Fruit fly (Drosophila melanogaster) Kc167 (cell line): ENCODE results near the gene Pdss2.

Source experiments
- Myc ChIP-seq: fragments of >200 bp; optimal IDR thresholded peaks from 2 replicates; lab custom pipeline; 2017; ENCODE audit warnings: missing external identifiers
- Sin3A ChIP-seq: fragments of >200 bp; optimal IDR thresholded peaks from 2 replicates; lab custom pipeline; 2018; ENCODE audit warnings: missing external identifiers
- h ChIP-seq: fragments of >200 bp; optimal IDR thresholded peaks from 3 replicates; lab custom pipeline; 2018; ENCODE audit warnings: missing external identifiers
- insv ChIP-seq: fragments of >200 bp; optimal IDR thresholded peaks from 3 replicates; lab custom pipeline; 2018; ENCODE audit warnings: missing external identifiers
- psq ChIP-seq: fragments of >200 bp; optimal IDR thresholded peaks from 2 replicates; lab custom pipeline; 2017; ENCODE audit warnings: missing external identifiers
- ttk ChIP-seq: sonication (Bioruptor generic); optimal IDR thresholded peaks from 2 replicates; lab custom pipeline; 2017; ENCODE audit warnings: missing external identifiers

The Pdss2 gene

dm6 chr3L:21052191-21052951 lies 24.7 kb downstream of the Pdss2 start:
- TF ChIP-seq psq, result no peak
- TF ChIP-seq h, result no peak

DNA sequence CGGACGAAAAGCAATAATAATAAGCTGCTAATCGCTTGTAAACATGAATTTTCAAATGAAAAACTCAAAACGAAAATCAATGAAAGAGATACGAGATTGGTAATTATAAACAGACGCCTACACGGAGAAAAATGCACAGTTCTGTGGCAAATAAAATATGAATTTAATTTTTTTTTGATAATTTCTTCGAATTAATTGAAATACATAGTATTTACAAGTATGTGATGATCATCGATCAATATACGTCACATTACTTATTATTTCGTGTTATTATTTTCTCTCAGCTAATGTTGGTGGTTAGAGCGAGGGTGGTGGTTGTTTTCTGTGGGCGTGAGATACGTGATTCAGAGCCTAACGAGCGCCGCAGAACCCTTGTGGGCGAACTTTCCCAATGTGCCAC lies 26.0 kb downstream of the Pdss2 start:
- TF ChIP-seq h (no peak), psq (no peak), Myc (lab: Kevin White, UChicago) (no peak), Sin3A (lab: Kevin White, UChicago) (no peak), insv (lab: Kevin White, UChicago) (no peak), ttk (no peak)

- TF ChIP-seq h (no peak), Myc (lab: Kevin White, UChicago) (no peak), Sin3A (lab: Kevin White, UChicago) (no peak), ttk (no peak), psq (no peak)
These were observed 26.6 kb downstream of the Pdss2 start for dm6 chr3L:21054188-21054893.

DNA sequence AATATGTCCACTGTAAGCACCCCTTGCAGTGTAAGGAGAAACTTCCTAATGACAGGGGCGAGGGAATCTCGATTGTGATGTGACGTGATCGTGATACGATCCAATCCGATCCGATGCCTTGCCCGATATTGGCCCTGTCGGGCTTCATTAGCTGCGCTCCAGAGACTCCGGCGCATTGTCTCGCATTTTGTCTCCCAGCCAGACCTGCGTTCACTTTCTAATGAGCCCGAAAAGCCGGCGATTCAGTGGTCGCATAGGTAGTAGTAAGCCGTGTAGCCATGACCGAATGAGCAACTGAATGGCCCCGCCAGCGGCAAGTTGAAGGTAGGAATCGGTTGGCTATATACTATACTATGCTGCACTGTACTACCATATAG lies 27.2 kb downstream of the Pdss2 start:
- no peak for TF ChIP-seq psq
- no peak for TF ChIP-seq ttk
- TF ChIP-seq h, result no peak
- no peak for TF ChIP-seq insv (lab: Kevin White, UChicago)
- no peak for TF ChIP-seq Sin3A (lab: Kevin White, UChicago)
- no peak for TF ChIP-seq Myc (lab: Kevin White, UChicago)

DNA sequence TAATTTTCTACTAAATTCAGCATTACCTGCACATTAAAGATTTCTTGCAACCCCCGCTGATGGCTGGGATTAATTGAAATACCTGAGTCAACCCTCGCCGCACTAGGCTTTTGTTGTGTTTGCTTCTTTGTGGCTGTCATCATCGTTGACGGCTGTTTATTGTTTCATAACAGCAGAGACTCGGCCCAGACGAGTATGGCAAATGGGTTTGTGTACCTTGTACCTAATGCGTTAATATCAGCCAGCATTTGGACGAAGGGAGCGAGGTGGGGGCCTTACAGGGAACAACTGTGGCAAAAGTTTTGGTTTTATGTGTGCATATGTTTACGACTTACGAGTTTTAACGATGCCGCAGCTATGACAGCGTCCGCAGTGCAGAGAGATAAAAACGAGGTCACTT lies 28.1 kb downstream of the Pdss2 start:
- no peak for TF ChIP-seq ttk

DNA sequence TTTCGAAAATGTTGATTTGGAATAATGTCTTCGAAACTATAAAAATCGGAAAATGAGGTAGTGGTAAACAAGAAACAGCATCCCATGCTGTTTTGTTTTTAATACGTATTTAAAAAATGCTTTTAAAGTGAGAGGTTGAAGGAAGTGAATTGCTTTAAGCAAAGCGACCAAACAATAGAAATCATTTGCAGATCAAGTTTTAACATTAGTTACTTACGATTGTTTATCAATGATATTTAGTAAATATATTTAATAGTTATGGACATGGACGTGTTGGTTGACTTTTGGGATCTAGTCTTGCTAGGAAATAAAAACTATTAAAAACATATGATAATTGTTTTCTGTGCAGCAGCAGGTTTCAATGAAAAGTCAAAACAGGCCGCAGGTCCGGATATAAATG lies 28.6 kb downstream of the Pdss2 start:
- TF ChIP-seq ttk (no peak), insv (lab: Kevin White, UChicago) (no peak), Sin3A (lab: Kevin White, UChicago) (no peak), psq (no peak), Myc (lab: Kevin White, UChicago) (no peak)

dm6 chr3L:21056792-21057567 lies 29.3 kb downstream of the Pdss2 start:
- TF ChIP-seq ttk (no peak), insv (lab: Kevin White, UChicago) (no peak), Sin3A (lab: Kevin White, UChicago) (no peak), h (no peak), Myc (lab: Kevin White, UChicago) (no peak), psq (no peak)

DNA sequence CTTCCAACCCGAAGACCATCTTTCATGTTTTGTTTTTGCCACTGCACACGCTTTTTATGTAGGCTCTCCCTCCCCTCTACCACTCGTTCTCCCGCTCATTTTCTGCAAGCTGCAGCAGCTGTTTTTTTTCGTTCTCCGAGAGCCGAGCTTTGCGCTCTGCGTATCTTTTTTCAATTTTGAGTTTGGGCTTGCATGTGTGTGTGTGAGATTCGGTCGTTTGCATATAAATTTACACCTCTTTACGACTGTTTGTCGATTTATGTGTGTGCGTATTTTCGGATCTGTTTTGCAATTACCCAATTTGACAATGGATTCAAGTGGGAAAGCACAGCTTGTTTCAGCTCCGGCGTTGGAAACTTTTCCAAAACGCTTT lies 29.8 kb downstream of the Pdss2 start:
- TF ChIP-seq h, result no peak
- TF ChIP-seq insv (lab: Kevin White, UChicago), result no peak
- TF ChIP-seq Sin3A (lab: Kevin White, UChicago), result no peak
- TF ChIP-seq ttk, result no peak
- no peak for TF ChIP-seq psq
- no peak for TF ChIP-seq Myc (lab: Kevin White, UChicago)

dm6 chr3L:21058651-21059050 lies 30.9 kb downstream of the Pdss2 start:
- TF ChIP-seq Sin3A (lab: Kevin White, UChicago) (no peak), insv (lab: Kevin White, UChicago) (no peak), ttk (no peak), psq (no peak), Myc (lab: Kevin White, UChicago) (no peak), h (no peak)

DNA sequence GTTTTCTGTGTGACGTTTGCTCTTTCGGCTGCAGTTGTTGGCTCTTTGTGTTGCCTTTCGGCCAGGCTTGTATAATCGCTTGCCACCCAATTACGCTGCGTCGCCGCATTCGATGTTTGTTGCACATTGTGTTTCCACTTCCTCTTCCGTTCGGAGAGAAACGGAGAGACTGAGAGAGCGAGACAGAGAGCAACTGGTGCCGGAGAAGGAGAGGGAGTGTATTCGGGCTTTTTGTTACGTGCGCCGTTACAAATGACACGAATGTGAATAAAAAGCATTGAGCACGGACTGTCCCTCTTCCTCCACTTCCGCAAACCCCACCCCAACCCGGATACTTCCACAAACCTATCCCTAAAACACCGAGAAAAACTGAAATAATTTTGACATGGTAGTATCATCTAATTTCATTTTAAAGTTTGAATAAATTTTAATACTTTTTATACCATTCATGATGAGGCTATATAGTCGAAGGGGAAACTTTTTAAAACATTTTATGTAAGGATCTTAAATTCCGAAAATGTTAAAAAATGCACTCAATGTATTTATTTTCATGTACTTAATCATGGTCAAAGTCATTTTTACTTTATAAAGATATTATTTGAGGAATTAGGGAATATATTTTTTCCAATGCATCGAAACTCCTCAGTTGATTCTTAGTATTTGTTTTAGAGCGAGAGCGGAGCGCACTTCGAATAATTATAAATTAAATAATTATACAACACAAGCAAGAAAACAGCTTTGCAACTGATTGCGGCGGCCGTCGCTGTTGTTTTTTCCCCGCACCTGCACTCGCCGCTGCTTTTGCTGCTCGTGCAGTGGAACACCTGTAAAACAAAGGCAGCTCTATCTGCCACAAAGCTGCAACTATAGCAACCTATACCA lies 32.7 kb downstream of the Pdss2 start:
- TF ChIP-seq insv (lab: Kevin White, UChicago) (no peak), Sin3A (lab: Kevin White, UChicago) (no peak), h (no peak), Myc (lab: Kevin White, UChicago) (no peak), psq (no peak), ttk (no peak)

- TF ChIP-seq Myc (lab: Kevin White, UChicago) (no peak), h (no peak), psq (no peak), insv (lab: Kevin White, UChicago) (no peak), Sin3A (lab: Kevin White, UChicago) (no peak), ttk (no peak)
These were observed 34.3 kb downstream of the Pdss2 start for dm6 chr3L:21061968-21062367.

- TF ChIP-seq h (no peak), ttk (no peak), insv (lab: Kevin White, UChicago) (no peak), Sin3A (lab: Kevin White, UChicago) (no peak), Myc (lab: Kevin White, UChicago) (no peak), psq (no peak)
These were observed 36.9 kb downstream of the Pdss2 start for dm6 chr3L:21064587-21064986.
